Fruit fly (Drosophila melanogaster): ENCODE data around the gene CG13051.

- no peak for TF ChIP-seq Blimp-1 (GFP tag; optimal IDR thresholded peaks at IDR 0.05)
- TF ChIP-seq CG16779 (tag; optimal IDR thresholded peaks at IDR 0.05): peak; percentile 30
- peak; percentile 50 for TF ChIP-seq net (GFP tag; optimal IDR thresholded peaks at IDR 0.05)
- TF ChIP-seq CG11294 (GFP tag; IDR thresholded peaks at IDR 0.05): no peak
- TF ChIP-seq CG6163 (GFP tag; IDR thresholded peaks at IDR 0.05): peak; percentile 44; the same call in 1 of the 3 replicates
- peak; percentile 43 for TF ChIP-seq CG7368 (GFP tag; optimal IDR thresholded peaks at IDR 0.05)
Measured at dm6 chr3L:16286258-16286657, 21.4 kb upstream of the CG13051 start.

Measured in whole organism, prepupa.